Worm (Caenorhabditis elegans): ENCODE measurements around the gene Y50D4B.2.

DNA sequence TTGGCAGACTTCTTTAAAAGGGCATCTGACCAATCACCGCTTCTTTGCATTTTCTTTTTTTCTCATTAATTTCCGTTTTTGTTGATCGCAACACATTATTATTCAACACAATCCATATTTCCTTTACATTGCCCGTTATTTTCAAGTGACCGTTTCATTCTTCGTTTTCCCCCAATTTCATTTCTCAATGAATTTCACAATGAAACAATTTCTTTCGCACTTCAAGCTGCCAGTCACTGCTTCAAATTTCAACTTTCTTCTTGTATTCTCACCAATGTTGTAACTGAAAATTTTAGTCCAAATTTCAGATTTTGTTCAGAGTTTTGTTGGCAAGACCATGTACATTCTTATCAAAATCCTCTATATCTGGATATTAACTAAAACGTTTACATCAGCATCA lies 41.1 kb downstream of the Y50D4B.2 start, which contains the start of gene cutl-22:
- TF ChIP-seq Y5F2A.4 (GFP tag; optimal IDR thresholded peaks at IDR 0.05) (no peak), dpl-1 (GFP tag; optimal IDR thresholded peaks at IDR 0.05) (no peak), lir-3 (tag; optimal IDR thresholded peaks at IDR 0.05) (no peak)

All from whole organism, L4 larva.